Worm (Caenorhabditis elegans): ENCODE data around the gene nhr-40.

nhr-40 gene

ce11 chrX:2583135-2583683, 10.6 kb upstream of the nhr-40 start:
- TF ChIP-seq ztf-29 (GFP tag; IDR thresholded peaks at IDR 0.05) (peak; percentile 46; the same call in 1 of the 2 replicates), T22C8.4 (GFP tag; IDR thresholded peaks at IDR 0.05) (no peak), flt-1 (GFP tag; IDR thresholded peaks at IDR 0.05) (0 out of 2 replicates have a peak, but pooled peaks have one; percentile 57), tab-1 (GFP tag; IDR thresholded peaks at IDR 0.05) (no peak)

ce11 chrX:2585655-2586054, 8.1 kb upstream of the nhr-40 start, which contains the start of gene H01M10.2:
Gene H01M10.2, minus strand, starts transcription at chrX:2585755.
- TF ChIP-seq ztf-23 (GFP tag; IDR thresholded peaks at IDR 0.05) (no peak), med-1 (GFP tag; optimal IDR thresholded peaks at IDR 0.05; ENCODE audit: insufficient read depth) (no peak), tab-1 (GFP tag; IDR thresholded peaks at IDR 0.05) (no peak), ztf-29 (GFP tag; IDR thresholded peaks at IDR 0.05) (no peak), cog-1 (tag; optimal IDR thresholded peaks at IDR 0.05) (no peak), klf-2 (GFP tag; conservative IDR thresholded peaks at IDR 0.05) (no peak), ref-1 (GFP tag; conservative IDR thresholded peaks at IDR 0.05) (no peak), flt-1 (GFP tag; IDR thresholded peaks at IDR 0.05) (no peak)

- TF ChIP-seq T22C8.4 (GFP tag; IDR thresholded peaks at IDR 0.05) (no peak), ztf-23 (GFP tag; IDR thresholded peaks at IDR 0.05) (no peak), ztf-29 (GFP tag; IDR thresholded peaks at IDR 0.05) (no peak), flt-1 (GFP tag; IDR thresholded peaks at IDR 0.05) (no peak), ref-1 (GFP tag; conservative IDR thresholded peaks at IDR 0.05) (no peak), med-1 (GFP tag; optimal IDR thresholded peaks at IDR 0.05; ENCODE audit: insufficient read depth) (no peak), cog-1 (tag; optimal IDR thresholded peaks at IDR 0.05) (no peak), klf-2 (GFP tag; conservative IDR thresholded peaks at IDR 0.05) (no peak), tab-1 (GFP tag; IDR thresholded peaks at IDR 0.05) (no peak)
Measured at ce11 chrX:2588012-2588411, 5.8 kb upstream of the nhr-40 start.

- no peak for TF ChIP-seq T22C8.4 (GFP tag; IDR thresholded peaks at IDR 0.05)
- TF ChIP-seq ztf-29 (GFP tag; IDR thresholded peaks at IDR 0.05) = no peak
- no peak for TF ChIP-seq tab-1 (GFP tag; IDR thresholded peaks at IDR 0.05)
- no peak for TF ChIP-seq flt-1 (GFP tag; IDR thresholded peaks at IDR 0.05)
- TF ChIP-seq klf-2 (GFP tag; conservative IDR thresholded peaks at IDR 0.05) = no peak
- no peak for TF ChIP-seq ref-1 (GFP tag; conservative IDR thresholded peaks at IDR 0.05)
- no peak for TF ChIP-seq med-1 (GFP tag; optimal IDR thresholded peaks at IDR 0.05; ENCODE audit: insufficient read depth)
- TF ChIP-seq ztf-23 (GFP tag; IDR thresholded peaks at IDR 0.05) = no peak
- TF ChIP-seq cog-1 (tag; optimal IDR thresholded peaks at IDR 0.05) = no peak
Measured at ce11 chrX:2590023-2590422, 3.8 kb upstream of the nhr-40 start.

- no peak for TF ChIP-seq flt-1 (GFP tag; IDR thresholded peaks at IDR 0.05)
- no peak for TF ChIP-seq ref-1 (GFP tag; conservative IDR thresholded peaks at IDR 0.05)
- TF ChIP-seq ztf-29 (GFP tag; IDR thresholded peaks at IDR 0.05) = no peak
- no peak for TF ChIP-seq ztf-23 (GFP tag; IDR thresholded peaks at IDR 0.05)
- no peak for TF ChIP-seq med-1 (GFP tag; optimal IDR thresholded peaks at IDR 0.05; ENCODE audit: insufficient read depth)
- TF ChIP-seq klf-2 (GFP tag; conservative IDR thresholded peaks at IDR 0.05) = no peak
- no peak for TF ChIP-seq T22C8.4 (GFP tag; IDR thresholded peaks at IDR 0.05)
- no peak for TF ChIP-seq tab-1 (GFP tag; IDR thresholded peaks at IDR 0.05)
- TF ChIP-seq cog-1 (tag; optimal IDR thresholded peaks at IDR 0.05) = no peak
Measured at ce11 chrX:2590777-2591176, 3.0 kb upstream of the nhr-40 start.

ce11 chrX:2591586-2592000, 2.2 kb upstream of the nhr-40 start:
- TF ChIP-seq ztf-29 (GFP tag; IDR thresholded peaks at IDR 0.05) = no peak
- TF ChIP-seq flt-1 (GFP tag; IDR thresholded peaks at IDR 0.05) = no peak
- peak; percentile 56 for TF ChIP-seq cog-1 (tag; optimal IDR thresholded peaks at IDR 0.05)
- TF ChIP-seq ztf-23 (GFP tag; IDR thresholded peaks at IDR 0.05) = 0 out of 2 replicates have a peak, but pooled peaks have one; percentile 49
- TF ChIP-seq T22C8.4 (GFP tag; IDR thresholded peaks at IDR 0.05) = 0 out of 2 replicates have a peak, but pooled peaks have one; percentile 40
- TF ChIP-seq tab-1 (GFP tag; IDR thresholded peaks at IDR 0.05) = no peak
- TF ChIP-seq ref-1 (GFP tag; conservative IDR thresholded peaks at IDR 0.05) = no peak
- TF ChIP-seq med-1 (GFP tag; optimal IDR thresholded peaks at IDR 0.05; ENCODE audit: insufficient read depth) = no peak
- no peak for TF ChIP-seq klf-2 (GFP tag; conservative IDR thresholded peaks at IDR 0.05)

- no peak for TF ChIP-seq ref-1 (GFP tag; conservative IDR thresholded peaks at IDR 0.05)
- no peak for TF ChIP-seq ztf-29 (GFP tag; IDR thresholded peaks at IDR 0.05)
- no peak for TF ChIP-seq cog-1 (tag; optimal IDR thresholded peaks at IDR 0.05)
- no peak for TF ChIP-seq tab-1 (GFP tag; IDR thresholded peaks at IDR 0.05)
- no peak for TF ChIP-seq flt-1 (GFP tag; IDR thresholded peaks at IDR 0.05)
- TF ChIP-seq T22C8.4 (GFP tag; IDR thresholded peaks at IDR 0.05) = no peak
- TF ChIP-seq klf-2 (GFP tag; conservative IDR thresholded peaks at IDR 0.05) = no peak
- TF ChIP-seq med-1 (GFP tag; optimal IDR thresholded peaks at IDR 0.05; ENCODE audit: insufficient read depth) = no peak
- TF ChIP-seq ztf-23 (GFP tag; IDR thresholded peaks at IDR 0.05) = no peak
Measured at ce11 chrX:2592670-2593280, 1.0 kb upstream of the nhr-40 start.

ce11 chrX:2595027-2595756, 1.4 kb downstream of the nhr-40 start:
- TF ChIP-seq flt-1 (GFP tag; IDR thresholded peaks at IDR 0.05) = no peak
- TF ChIP-seq tab-1 (GFP tag; IDR thresholded peaks at IDR 0.05) = no peak
- no peak for TF ChIP-seq med-1 (GFP tag; optimal IDR thresholded peaks at IDR 0.05; ENCODE audit: insufficient read depth)
- no peak for TF ChIP-seq T22C8.4 (GFP tag; IDR thresholded peaks at IDR 0.05)

- TF ChIP-seq flt-1 (GFP tag; IDR thresholded peaks at IDR 0.05) = no peak
- no peak for TF ChIP-seq T22C8.4 (GFP tag; IDR thresholded peaks at IDR 0.05)
- no peak for TF ChIP-seq ref-1 (GFP tag; conservative IDR thresholded peaks at IDR 0.05)
- TF ChIP-seq klf-2 (GFP tag; conservative IDR thresholded peaks at IDR 0.05) = no peak
Measured at ce11 chrX:2595757-2596059, 1.9 kb downstream of the nhr-40 start.

Data from whole organism, midembryonic.